Worm (Caenorhabditis elegans): ENCODE results near the gene cnc-5.

Gene cnc-5

ce11 chrV:1471078-1471969, 26.1 kb downstream of the cnc-5 start (continued):
- TF ChIP-seq F23B12.7 (tag; optimal IDR thresholded peaks at IDR 0.05; ENCODE audit: insufficient read depth) (peak; percentile 29), B0035.1 (tag; optimal IDR thresholded peaks at IDR 0.05) (no peak), F33H1.4 (GFP tag; IDR thresholded peaks at IDR 0.05) (peak; percentile 95), lsy-27 (tag; optimal IDR thresholded peaks at IDR 0.05; ENCODE audit: borderline replicate concordance, insufficient read depth) (no peak), mcd-1 (GFP tag; IDR thresholded peaks at IDR 0.05) (peak; percentile 93), xnd-1 (tag; optimal IDR thresholded peaks at IDR 0.05) (peak; percentile 30), unc-130 (GFP tag; optimal IDR thresholded peaks at IDR 0.05) (no peak), K12H6.12 (tag; optimal IDR thresholded peaks at IDR 0.05) (no peak), hrde-1 (tag; optimal IDR thresholded peaks at IDR 0.05; ENCODE audit: borderline replicate concordance) (no peak), ets-4 (GFP tag; optimal IDR thresholded peaks at IDR 0.05) (no peak), snpc-4 (GFP tag; optimal IDR thresholded peaks at IDR 0.05) (peak; percentile 38), snpc-4 (tag; optimal IDR thresholded peaks at IDR 0.05) (peak in 2 of 4 experiments; percentile 31 to 52), lag-1 (GFP tag; IDR thresholded peaks at IDR 0.05) (no peak), madf-10 (tag; optimal IDR thresholded peaks at IDR 0.05) (no peak), ztf-3 (GFP tag; optimal IDR thresholded peaks at IDR 0.05) (no peak), nfya-2 (GFP tag; IDR thresholded peaks at IDR 0.05) (no peak), attf-5 (GFP tag; optimal IDR thresholded peaks at IDR 0.05) (peak; percentile 70), rcor-1 (GFP tag; IDR thresholded peaks at IDR 0.05) (peak; percentile 34; the same call in 1 of the 2 replicates), F39B2.1 (GFP tag; IDR thresholded peaks at IDR 0.05) (no peak), snpc-1.1 (tag; optimal IDR thresholded peaks at IDR 0.05; ENCODE audit: insufficient read depth) (no peak), hsf-1 (GFP tag; IDR thresholded peaks at IDR 0.05) (no peak), ztf-28 (GFP tag; IDR thresholded peaks at IDR 0.05) (no peak), bed-1 (GFP tag; IDR thresholded peaks at IDR 0.05) (no peak), cebp-1 (GFP tag; IDR thresholded peaks at IDR 0.05) (peak; percentile 27; the same call in 1 of the 2 replicates), cebp-1 (tag; optimal IDR thresholded peaks at IDR 0.05) (peak; percentile 92), ama-1 (optimal IDR thresholded peaks at IDR 0.05) (no peak), ama-1 (GFP tag; optimal IDR thresholded peaks at IDR 0.05) (no peak), T26A5.8 (tag; optimal IDR thresholded peaks at IDR 0.05) (no peak), nfya-1 (tag; optimal IDR thresholded peaks at IDR 0.05; ENCODE audit: borderline replicate concordance, insufficient read depth) (no peak), dpl-1 (GFP tag; optimal IDR thresholded peaks at IDR 0.05) (peak; percentile 64), repo-1 (tag; optimal IDR thresholded peaks at IDR 0.05) (no peak), mes-4 (tag; optimal IDR thresholded peaks at IDR 0.05) (no peak), zfh-2 (GFP tag; conservative IDR thresholded peaks at IDR 0.05) (peak; percentile 38; the same call in 1 of the 2 replicates), ceh-40 (GFP tag; IDR thresholded peaks at IDR 0.05) (no peak), let-526 (GFP tag; IDR thresholded peaks at IDR 0.05) (no peak), nhr-90 (tag; optimal IDR thresholded peaks at IDR 0.05) (no peak), sdz-38 (tag; optimal IDR thresholded peaks at IDR 0.05) (no peak), ceh-58 (GFP tag; IDR thresholded peaks at IDR 0.05) (no peak), him-1 (tag; optimal IDR thresholded peaks at IDR 0.05) (no peak), bed-2 (GFP tag; IDR thresholded peaks at IDR 0.05) (no peak), ztf-25 (GFP tag; IDR thresholded peaks at IDR 0.05) (no peak), lin-54 (GFP tag; optimal IDR thresholded peaks at IDR 0.05) (peak; percentile 92), aptf-2 (GFP tag; conservative IDR thresholded peaks at IDR 0.05) (no peak), cebp-2 (GFP tag; IDR thresholded peaks at IDR 0.05) (no peak), ztf-18 (tag; optimal IDR thresholded peaks at IDR 0.05) (no peak), D2030.7 (GFP tag; IDR thresholded peaks at IDR 0.05) (peak; percentile 77), F37B4.10 (GFP tag; IDR thresholded peaks at IDR 0.05) (no peak), B0336.3 (GFP tag; IDR thresholded peaks at IDR 0.05) (no peak; the same call in 1 of the 2 replicates)

Measured in whole organism, young adult.